Worm (Caenorhabditis elegans): ENCODE measurements around the gene F46H5.5.

- no peak for TF ChIP-seq him-1 (tag; optimal IDR thresholded peaks at IDR 0.05)
- no peak for TF ChIP-seq dao-5 (tag; optimal IDR thresholded peaks at IDR 0.05)
These were observed 3.7 kb upstream of the F46H5.5 start, which contains the start of gene lact-1 for ce11 chrX:7260327-7261019.

Measured in whole organism, L4/young adult.